Fruit fly (Drosophila melanogaster) whole organism, embryonic: ENCODE measurements around the gene Lgr1.
A peak's percentile ranks its signal among the peaks of the same experiment; 100 is the strongest.

Experiments
- Aef1 ChIP-seq: fragments of 200-800 bp; sonication (Bioruptor generic); IDR thresholded peaks from 3 replicates; pipeline ENCODE4 v1.3.6; 2022; ENCODE audit warnings: missing biosample characterization, missing genetic modification characterization
- B-H1 ChIP-seq: fragments of 200-800 bp; sonication (Bioruptor generic); IDR thresholded peaks from 3 replicates; pipeline ENCODE4 v1.3.6; 2022; ENCODE audit warnings: missing biosample characterization, missing genetic modification characterization
- Bgb ChIP-seq: fragments of 200-800 bp; sonication (Bioruptor generic); IDR thresholded peaks from 2 replicates; pipeline ENCODE4 v1.3.6; 2022; ENCODE audit warnings: missing biosample characterization, missing genetic modification characterization; ENCODE audit not compliant: partially characterized antibody
- CG10959 ChIP-seq: fragments of 200-800 bp; sonication (Bioruptor generic); IDR thresholded peaks from 2 replicates; pipeline ENCODE4 v1.3.6; 2022; ENCODE audit warnings: missing biosample characterization, missing genetic modification characterization
- CG14050 ChIP-seq: fragments of 200-800 bp; sonication (Bioruptor generic); IDR thresholded peaks from 3 replicates; pipeline ENCODE4 v1.3.6; 2022; ENCODE audit warnings: missing biosample characterization, missing genetic modification characterization
- CG14860 ChIP-seq: fragments of 200-800 bp; sonication (Bioruptor generic); IDR thresholded peaks from 3 replicates; pipeline ENCODE4 v1.3.6; 2022; ENCODE audit warnings: missing biosample characterization, missing genetic modification characterization; ENCODE audit not compliant: partially characterized antibody
- CG1529 ChIP-seq: fragments of 200-800 bp; sonication (Bioruptor generic); optimal IDR thresholded peaks from 3 replicates; lab custom pipeline; 2018; ENCODE audit warnings: missing biosample characterization, missing genetic modification characterization
- CG16815 ChIP-seq: fragments of 200-800 bp; sonication (Bioruptor generic); optimal IDR thresholded peaks from 3 replicates; lab custom pipeline; 2017; ENCODE audit warnings: missing biosample characterization, mild to moderate bottlenecking, missing genetic modification characterization
- CG17186 ChIP-seq: fragments of 200-800 bp; sonication (Bioruptor generic); optimal IDR thresholded peaks from 3 replicates; lab custom pipeline; 2017; ENCODE audit warnings: missing biosample characterization, missing genetic modification reagents, missing genetic modification characterization
- CG17612 ChIP-seq: fragments of 200-800 bp; sonication (Bioruptor generic); IDR thresholded peaks from 2 replicates; pipeline ENCODE4 v1.3.6; 2022; ENCODE audit warnings: missing biosample characterization, missing genetic modification characterization
- CG17912 ChIP-seq: fragments of 200-800 bp; sonication (Bioruptor generic); optimal IDR thresholded peaks from 2 replicates; lab custom pipeline; 2018; ENCODE audit warnings: missing biosample characterization, mild to moderate bottlenecking, missing genetic modification characterization
- CG2199 ChIP-seq: fragments of 200-800 bp; sonication (Bioruptor generic); IDR thresholded peaks from 3 replicates; pipeline ENCODE4 v1.3.6; 2022; ENCODE audit warnings: missing biosample characterization, missing genetic modification characterization
- CG31388 ChIP-seq: fragments of 200-800 bp; sonication (Bioruptor generic); optimal IDR thresholded peaks from 2 replicates; lab custom pipeline; 2016; ENCODE audit warnings: missing biosample characterization, missing genetic modification characterization
- CG33213 ChIP-seq: fragments of 200-800 bp; sonication (Bioruptor generic); optimal IDR thresholded peaks from 3 replicates; lab custom pipeline; 2016; ENCODE audit warnings: missing biosample characterization, missing genetic modification characterization
- CG4730 ChIP-seq: fragments of 200-800 bp; sonication (Bioruptor generic); IDR thresholded peaks from 2 replicates; pipeline ENCODE4 v1.3.6; 2022; ENCODE audit warnings: missing biosample characterization, missing genetic modification characterization
- CG6854 ChIP-seq: fragments of 200-800 bp; sonication (Bioruptor generic); optimal IDR thresholded peaks from 3 replicates; lab custom pipeline; 2017; ENCODE audit warnings: missing biosample characterization, mild to moderate bottlenecking, missing genetic modification characterization
- CG7987 ChIP-seq: fragments of 200-800 bp; sonication (Bioruptor generic); optimal IDR thresholded peaks from 2 replicates; lab custom pipeline; 2018; ENCODE audit warnings: missing biosample characterization, mild to moderate bottlenecking, missing genetic modification characterization, moderate library complexity
- CG8944 ChIP-seq: fragments of 200-800 bp; sonication (Bioruptor generic); optimal IDR thresholded peaks from 3 replicates; lab custom pipeline; 2016; ENCODE audit warnings: missing biosample characterization, missing genetic modification characterization
- Dbx ChIP-seq: fragments of 200-800 bp; sonication (Bioruptor generic); IDR thresholded peaks from 3 replicates; pipeline ENCODE4 v1.3.6; 2022; ENCODE audit warnings: missing biosample characterization, missing genetic modification characterization
- Dfd ChIP-seq, 2 experiments: fragments of >200 bp; optimal IDR thresholded peaks; 2 replicates each; lab custom pipeline; 2017; ENCODE audit warnings: missing biosample characterization in 2 of 2, missing genetic modification characterization in 2 of 2
- Doc3 ChIP-seq: fragments of 200-800 bp; sonication (Bioruptor generic); IDR thresholded peaks from 3 replicates; pipeline ENCODE4 v1.3.6; 2022; ENCODE audit warnings: missing biosample characterization, missing genetic modification characterization; ENCODE audit not compliant: partially characterized antibody
- Ets65A ChIP-seq: fragments of 200-800 bp; sonication (Bioruptor generic); peaks from one replicate; lab custom pipeline; 2016; ENCODE audit warnings: missing biosample characterization, missing genetic modification characterization
- HLH3B ChIP-seq: fragments of 200-800 bp; sonication (Bioruptor generic); IDR thresholded peaks from 2 replicates; pipeline ENCODE4 v1.3.6; 2022; ENCODE audit warnings: missing biosample characterization, missing genetic modification characterization
- HmgZ ChIP-seq: fragments of 200-800 bp; sonication (Bioruptor generic); optimal IDR thresholded peaks from 2 replicates; lab custom pipeline; 2018; ENCODE audit warnings: missing biosample characterization, mild to moderate bottlenecking, missing genetic modification characterization
- Med ChIP-seq: fragments of 200-800 bp; sonication (Bioruptor generic); peaks from one replicate; lab custom pipeline; 2016; ENCODE audit warnings: missing biosample characterization, missing genetic modification characterization, mild to moderate bottlenecking, inconsistent platforms, moderate library complexity
- Nf-YA ChIP-seq: fragments of 200-800 bp; sonication (Bioruptor generic); IDR thresholded peaks from 2 replicates; pipeline ENCODE4 v1.3.6; 2022; ENCODE audit warnings: missing biosample characterization, missing genetic modification characterization
- Nf-YB ChIP-seq: fragments of 200-800 bp; sonication (Bioruptor generic); optimal IDR thresholded peaks from 3 replicates; lab custom pipeline; 2019; ENCODE audit warnings: missing biosample characterization, mild to moderate bottlenecking, missing genetic modification characterization, moderate library complexity
- Sin3A ChIP-seq: fragments of >200 bp; optimal IDR thresholded peaks from 2 replicates; lab custom pipeline; 2018
- Sry-δ ChIP-seq: fragments of 200-800 bp; sonication (Bioruptor generic); optimal IDR thresholded peaks from 2 replicates; lab custom pipeline; 2016; ENCODE audit warnings: missing biosample characterization, missing genetic modification characterization
- Ssrp ChIP-seq: fragments of 200-800 bp; sonication (Bioruptor generic); optimal IDR thresholded peaks from 2 replicates; lab custom pipeline; 2018; ENCODE audit warnings: missing biosample characterization, mild to moderate bottlenecking, missing genetic modification characterization, moderate library complexity
- Taf1 ChIP-seq: fragments of 200-800 bp; sonication (Bioruptor generic); IDR thresholded peaks from 2 replicates; pipeline ENCODE4 v1.3.6; 2022; ENCODE audit warnings: missing biosample characterization, missing genetic modification characterization
- bbx ChIP-seq: fragments of 200-800 bp; sonication (Bioruptor generic); IDR thresholded peaks from 2 replicates; pipeline ENCODE4 v1.3.6; 2022; ENCODE audit warnings: missing biosample characterization, missing genetic modification characterization; ENCODE audit not compliant: partially characterized antibody
- bigmax ChIP-seq: fragments of 200-800 bp; sonication (Bioruptor generic); optimal IDR thresholded peaks from 2 replicates; lab custom pipeline; 2018; ENCODE audit warnings: missing biosample characterization, mild to moderate bottlenecking, missing genetic modification characterization
- bowl ChIP-seq: fragments of 200-800 bp; sonication (Bioruptor generic); IDR thresholded peaks from 2 replicates; pipeline ENCODE4 v1.3.6; 2022; ENCODE audit warnings: missing biosample characterization, missing genetic modification characterization
- cg ChIP-seq: fragments of 200-800 bp; sonication (Bioruptor generic); optimal IDR thresholded peaks from 3 replicates; lab custom pipeline; 2019; ENCODE audit warnings: missing biosample characterization, mild to moderate bottlenecking, missing genetic modification characterization, moderate library complexity
- chm ChIP-seq: fragments of 200-800 bp; sonication (Bioruptor generic); IDR thresholded peaks from 2 replicates; pipeline ENCODE4 v1.3.6; 2022; ENCODE audit warnings: missing biosample characterization, missing genetic modification characterization
- corto ChIP-seq: fragments of 200-800 bp; sonication (Bioruptor generic); optimal IDR thresholded peaks from 2 replicates; lab custom pipeline; 2016; ENCODE audit warnings: missing biosample characterization, mild to moderate bottlenecking, missing genetic modification characterization, moderate library complexity
- crp ChIP-seq, 2 experiments: fragments of 200-800 bp; sonication (Bioruptor generic); optimal IDR thresholded peaks; 2 replicates in 1 of 2; 3 replicates in 1 of 2; lab custom pipeline; 2017; ENCODE audit warnings: missing biosample characterization in 2 of 2, missing genetic modification characterization in 2 of 2, mild to moderate bottlenecking in 1 of 2, moderate library complexity in 1 of 2
- dmrt11E ChIP-seq: fragments of 200-800 bp; sonication (Bioruptor generic); optimal IDR thresholded peaks from 3 replicates; lab custom pipeline; 2018; ENCODE audit warnings: missing biosample characterization, mild to moderate bottlenecking, missing genetic modification characterization, moderate library complexity
- ems ChIP-seq: fragments of 200-800 bp; sonication (Bioruptor generic); optimal IDR thresholded peaks from 3 replicates; lab custom pipeline; 2016; ENCODE audit warnings: missing biosample characterization, missing genetic modification characterization
- fd96Cb ChIP-seq: fragments of 200-800 bp; sonication (Bioruptor generic); optimal IDR thresholded peaks from 2 replicates; lab custom pipeline; 2018; ENCODE audit warnings: missing biosample characterization, mild to moderate bottlenecking, missing genetic modification characterization, moderate library complexity
- grn ChIP-seq: fragments of 200-800 bp; sonication (Bioruptor generic); optimal IDR thresholded peaks from 3 replicates; lab custom pipeline; 2017; ENCODE audit warnings: missing biosample characterization, missing genetic modification characterization
- inv ChIP-seq: fragments of 200-800 bp; sonication (Bioruptor generic); IDR thresholded peaks from 2 replicates; pipeline ENCODE4 v1.3.6; 2022; ENCODE audit warnings: missing biosample characterization, missing genetic modification characterization; ENCODE audit not compliant: partially characterized antibody
- jing ChIP-seq: fragments of 200-800 bp; sonication (Bioruptor generic); optimal IDR thresholded peaks from 2 replicates; lab custom pipeline; 2018; ENCODE audit warnings: missing biosample characterization, mild to moderate bottlenecking, missing genetic modification characterization
- kah ChIP-seq: fragments of 200-800 bp; sonication (Bioruptor generic); optimal IDR thresholded peaks from 2 replicates; lab custom pipeline; 2018; ENCODE audit warnings: missing biosample characterization, mild to moderate bottlenecking, missing genetic modification characterization
- odd ChIP-seq: fragments of 200-800 bp; sonication (Bioruptor generic); optimal IDR thresholded peaks from 2 replicates; lab custom pipeline; 2017; ENCODE audit warnings: missing biosample characterization, mild to moderate bottlenecking, missing genetic modification characterization
- row ChIP-seq: fragments of 200-800 bp; sonication (Bioruptor generic); IDR thresholded peaks from 3 replicates; pipeline ENCODE4 v1.3.6; 2022; ENCODE audit warnings: missing biosample characterization, missing genetic modification characterization
- run ChIP-seq: fragments of 200-800 bp; sonication (Bioruptor generic); optimal IDR thresholded peaks from 3 replicates; lab custom pipeline; 2018; ENCODE audit warnings: missing biosample characterization, mild to moderate bottlenecking, missing genetic modification characterization
- scrt ChIP-seq: fragments of 200-800 bp; sonication (Bioruptor generic); optimal IDR thresholded peaks from 2 replicates; lab custom pipeline; 2018; ENCODE audit warnings: missing biosample characterization, mild to moderate bottlenecking, missing genetic modification characterization, moderate library complexity
- sim ChIP-seq: fragments of 200-800 bp; sonication (Bioruptor generic); IDR thresholded peaks from 2 replicates; pipeline ENCODE4 v1.3.6; 2022; ENCODE audit warnings: missing biosample characterization, missing genetic modification characterization
- ttk ChIP-seq: fragments of 200-800 bp; sonication (Bioruptor generic); IDR thresholded peaks from 2 replicates; pipeline ENCODE4 v2.1.2; 2022; ENCODE audit warnings: missing biosample characterization, missing genetic modification characterization

Gene Lgr1

dm6 chr3R:17781371-17781770 lies 55.8 kb downstream of the Lgr1 start (continued):
- TF ChIP-seq HmgZ (peak; percentile 66), Dfd (GFP tag; optimal IDR thresholded peaks at IDR 0.05; lab: Kevin White, UChicago) (no peak), Nf-YA (GFP tag; lab: Robert Waterston, UW) (peak; percentile 60; the same call in 1 of the 2 replicates), Ets65A (GFP tag; lab: Kevin White, UChicago) (peak; percentile 95), CG16815 (GFP tag; lab: Kevin White, UChicago) (no peak), odd (GFP tag; lab: Kevin White, UChicago) (peak; percentile 35), CG4730 (GFP tag; lab: Robert Waterston, UW) (peak; percentile 86), CG33213 (GFP tag; lab: Kevin White, UChicago) (peak; percentile 62), Med (GFP tag; lab: Kevin White, UChicago) (peak; percentile 98), CG7987 (GFP tag; lab: Kevin White, UChicago) (peak; percentile 24), dmrt11E (no peak), chm (GFP tag; lab: Robert Waterston, UW) (peak; percentile 82), inv (GFP tag; lab: Robert Waterston, UW) (no peak), fd96Cb (peak; percentile 68), CG14860 (no peak), corto (GFP tag; lab: Kevin White, UChicago) (no peak), CG1529 (GFP tag; lab: Kevin White, UChicago) (peak; percentile 53), crp (GFP tag; optimal IDR thresholded peaks at IDR 0.05; lab: Kevin White, UChicago) (no peak), Sry-δ (GFP tag; lab: Kevin White, UChicago) (peak; percentile 44), bigmax (no peak), CG17186 (GFP tag; lab: Kevin White, UChicago) (no peak), CG8944 (GFP tag; lab: Kevin White, UChicago) (peak; percentile 75), CG14050 (GFP tag; lab: Robert Waterston, UW) (peak; percentile 74), row (GFP tag; lab: Robert Waterston, UW) (peak; percentile 88), Taf1 (GFP tag; lab: Robert Waterston, UW) (peak; percentile 89), jing (GFP tag; lab: Kevin White, UChicago) (peak; percentile 26), ttk (GFP tag; lab: Robert Waterston, UW) (peak; percentile 83), kah (peak; percentile 81), B-H1 (peak; percentile 84), CG6854 (peak; percentile 36), Doc3 (GFP tag; lab: Robert Waterston, UW) (no peak), cg (GFP tag; lab: Kevin White, UChicago) (peak; percentile 40), CG17912 (GFP tag; lab: Kevin White, UChicago) (no peak), HLH3B (GFP tag; lab: Robert Waterston, UW) (peak; percentile 87), CG17612 (peak; percentile 67), Sin3A (no peak), scrt (GFP tag; lab: Kevin White, UChicago) (peak; percentile 68), Nf-YB (GFP tag; lab: Kevin White, UChicago) (peak; percentile 40), bbx (GFP tag; lab: Robert Waterston, UW) (no peak), sim (GFP tag; lab: Robert Waterston, UW) (0 out of 2 replicates have a peak, but pooled peaks have one; percentile 23), bowl (GFP tag; lab: Robert Waterston, UW) (no peak), CG31388 (GFP tag; lab: Kevin White, UChicago) (no peak), ems (GFP tag; lab: Kevin White, UChicago) (peak; percentile 57), CG2199 (GFP tag; lab: Robert Waterston, UW) (0 out of 3 replicates have a peak, but pooled peaks have one; percentile 37), run (tag; lab: Kevin White, UChicago) (peak; percentile 75), Bgb (GFP tag; lab: Robert Waterston, UW) (no peak), Ssrp (tag; lab: Kevin White, UChicago) (peak; percentile 68), Aef1 (peak; percentile 85), Dbx (peak; percentile 88), grn (GFP tag; lab: Kevin White, UChicago) (peak; percentile 18), CG10959 (GFP tag; lab: Robert Waterston, UW) (peak; percentile 56)
